Worm (Caenorhabditis elegans) whole organism, early embryonic: Measurements from ENCODE around the gene C47A10.16.

Experiments
- B0310.2 ChIP-seq: sonication (generic microtip); optimal IDR thresholded peaks from 2 replicates; lab custom pipeline; 2016; ENCODE audit warnings: mild to moderate bottlenecking, missing genetic modification characterization, missing compliant biosample characterization
- F13C5.2 ChIP-seq: sonication (generic microtip); optimal IDR thresholded peaks from 2 replicates; lab custom pipeline; 2017; ENCODE audit warnings: mild to moderate bottlenecking, missing genetic modification characterization, inconsistent platforms, missing compliant biosample characterization
- aly-1 ChIP-seq: sonication (generic microtip); optimal IDR thresholded peaks from 2 replicates; lab custom pipeline; 2016; ENCODE audit warnings: missing genetic modification characterization, missing compliant biosample characterization
- ama-1 ChIP-seq: fragments of 150-350 bp; optimal IDR thresholded peaks from 2 replicates; lab custom pipeline; 2014
- ceh-13 ChIP-seq: fragments of 200-800 bp; sonication (Bioruptor generic); optimal IDR thresholded peaks from 2 replicates; lab custom pipeline; 2018; ENCODE audit warnings: mild to moderate bottlenecking, missing genetic modification characterization, missing compliant biosample characterization
- ceh-36 ChIP-seq: sonication (generic microtip); optimal IDR thresholded peaks from 2 replicates; lab custom pipeline; 2016; ENCODE audit warnings: missing genetic modification characterization, inconsistent platforms, missing compliant biosample characterization
- ets-7 ChIP-seq: sonication (generic microtip); optimal IDR thresholded peaks from 2 replicates; lab custom pipeline; 2016; ENCODE audit warnings: missing genotype, missing genetic modification characterization, missing compliant biosample characterization
- flt-1 ChIP-seq: fragments of 200-800 bp; sonication (Bioruptor generic); IDR thresholded peaks from 2 replicates; pipeline ENCODE4 v1.3.6; 2022; ENCODE audit warnings: missing genetic modification characterization, missing compliant biosample characterization
- hmbx-1 ChIP-seq: sonication (generic microtip); optimal IDR thresholded peaks from 2 replicates; lab custom pipeline; 2016; ENCODE audit warnings: mild to moderate bottlenecking, missing genetic modification characterization, missing compliant biosample characterization
- hmg-4 ChIP-seq: fragments of 200-800 bp; sonication (Bioruptor generic); optimal IDR thresholded peaks from 2 replicates; lab custom pipeline; 2018; ENCODE audit warnings: mild to moderate bottlenecking, missing genetic modification characterization, missing compliant biosample characterization
- hnd-1 ChIP-seq: sonication (generic microtip); optimal IDR thresholded peaks from 2 replicates; lab custom pipeline; 2016; ENCODE audit warnings: missing genetic modification characterization, missing compliant biosample characterization
- pes-1 ChIP-seq: fragments of 200-800 bp; sonication (Bioruptor generic); IDR thresholded peaks from 2 replicates; pipeline ENCODE4 v1.3.6; 2022; ENCODE audit warnings: missing genetic modification reagents, missing genetic modification characterization, missing compliant biosample characterization
- scrt-1 ChIP-seq: fragments of 200-800 bp; sonication (Bioruptor generic); IDR thresholded peaks from 2 replicates; pipeline ENCODE4 v1.3.6; 2022; ENCODE audit warnings: missing genetic modification characterization, missing compliant biosample characterization
- sea-1 ChIP-seq: fragments of 200-800 bp; sonication (Bioruptor generic); conservative IDR thresholded peaks from 2 replicates; pipeline ENCODE4 v1.3.6; 2022; ENCODE audit warnings: missing genetic modification characterization, missing compliant biosample characterization
- tbx-11 ChIP-seq: fragments of 200-800 bp; sonication (Bioruptor generic); IDR thresholded peaks from 2 replicates; pipeline ENCODE4 v1.3.6; 2022; ENCODE audit warnings: missing genetic modification characterization, missing compliant biosample characterization
- tbx-37 ChIP-seq: fragments of 200-800 bp; sonication (Bioruptor generic); conservative IDR thresholded peaks from 2 replicates; pipeline ENCODE4 v1.3.6; 2022; ENCODE audit warnings: missing genetic modification reagents, missing genetic modification characterization, missing compliant biosample characterization
- tra-4 ChIP-seq: sonication (generic microtip); optimal IDR thresholded peaks from 2 replicates; lab custom pipeline; 2017; ENCODE audit warnings: missing genetic modification characterization, missing compliant biosample characterization

Gene C47A10.16

ce11 chrV:17765077-17765476 is at the start of gene C47A10.16, which contains the start of gene srh-283:
C47A10.16 (minus strand) TSS chrV:17765177.
srh-283 (plus strand) TSS chrV:17765348.
- TF ChIP-seq hnd-1 (tag; lab: Kevin White, UChicago) (no peak), flt-1 (GFP tag; lab: Robert Waterston, UW) (no peak), ceh-13 (no peak), hmg-4 (GFP tag; lab: Kevin White, UChicago) (no peak), tbx-11 (no peak), ets-7 (tag; lab: Kevin White, UChicago) (no peak), sea-1 (no peak), ama-1 (lab: Kevin White, UChicago) (no peak), hmbx-1 (tag; lab: Kevin White, UChicago) (no peak), tra-4 (tag; lab: Kevin White, UChicago) (no peak), ceh-36 (tag; lab: Kevin White, UChicago) (no peak), scrt-1 (GFP tag; lab: Robert Waterston, UW) (no peak), aly-1 (tag; lab: Kevin White, UChicago) (no peak), pes-1 (GFP tag; lab: Robert Waterston, UW) (no peak), F13C5.2 (tag; lab: Kevin White, UChicago) (no peak)

DNA sequence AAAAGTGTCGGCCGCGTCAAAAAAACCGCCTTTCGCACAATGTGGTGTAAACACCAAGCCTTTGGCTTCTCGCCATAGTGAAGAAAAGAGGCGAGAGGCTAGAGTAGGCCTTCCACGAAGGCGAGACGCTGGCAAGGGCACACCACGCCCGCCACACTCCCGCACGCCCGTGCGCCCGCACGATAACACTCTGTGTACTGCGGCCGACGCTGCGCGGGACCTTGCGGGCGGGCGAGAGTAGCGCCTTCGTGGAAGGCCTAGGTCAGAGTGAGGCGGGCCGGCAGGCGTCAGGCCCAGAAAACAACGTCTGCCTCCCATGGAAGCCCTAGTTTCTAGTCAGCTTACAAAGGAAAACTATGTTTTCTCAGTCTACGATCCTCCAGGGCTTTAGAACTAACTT is 47.1 kb upstream of the C47A10.16 start:
- TF ChIP-seq aly-1 (tag; lab: Kevin White, UChicago) (peak; percentile 31), hnd-1 (tag; lab: Kevin White, UChicago) (no peak)

DNA sequence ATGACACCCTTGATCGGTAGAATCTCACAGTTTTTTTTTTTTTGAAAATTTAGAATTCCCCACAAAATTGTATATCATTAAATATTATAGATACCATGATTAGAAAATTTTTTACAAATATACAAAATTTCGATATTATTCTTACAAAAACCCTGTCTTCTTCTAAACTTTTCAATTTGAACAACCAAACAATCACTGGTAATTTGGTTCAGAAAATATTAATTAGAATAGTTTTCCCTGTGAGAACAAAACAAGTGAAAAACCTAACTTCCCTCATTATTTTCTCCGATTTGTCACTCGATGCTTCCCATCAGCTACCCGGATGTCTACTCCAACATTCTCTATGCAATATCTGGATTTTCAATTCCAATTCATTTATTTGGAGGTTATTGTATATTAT is 45.1 kb upstream of the C47A10.16 start, which contains the start of gene srh-296:
Gene srh-296, plus strand, starts transcription at position 301 of the 400 bp plus-strand sequence.
- TF ChIP-seq flt-1 (GFP tag; lab: Robert Waterston, UW), result no peak
- no peak for TF ChIP-seq F13C5.2 (tag; lab: Kevin White, UChicago)
- TF ChIP-seq sea-1, result no peak
- TF ChIP-seq hmg-4 (GFP tag; lab: Kevin White, UChicago), result no peak
- no peak for TF ChIP-seq ets-7 (tag; lab: Kevin White, UChicago)
- TF ChIP-seq pes-1 (GFP tag; lab: Robert Waterston, UW), result no peak
- no peak for TF ChIP-seq aly-1 (tag; lab: Kevin White, UChicago)
- no peak for TF ChIP-seq tbx-11
- no peak for TF ChIP-seq tbx-37 (GFP tag; lab: Robert Waterston, UW)
- no peak for TF ChIP-seq hmbx-1 (tag; lab: Kevin White, UChicago)
- no peak for TF ChIP-seq B0310.2 (tag; lab: Kevin White, UChicago)
- no peak for TF ChIP-seq ceh-36 (tag; lab: Kevin White, UChicago)
- no peak for TF ChIP-seq tra-4 (tag; lab: Kevin White, UChicago)
- TF ChIP-seq ceh-13, result no peak
- no peak for TF ChIP-seq ama-1 (lab: Kevin White, UChicago)
- TF ChIP-seq scrt-1 (GFP tag; lab: Robert Waterston, UW), result no peak

ce11 chrV:17805323-17805722 is 40.3 kb upstream of the C47A10.16 start, which contains the start of gene srh-291:
srh-291 (plus strand) TSS chrV:17805623.
- TF ChIP-seq B0310.2 (tag; lab: Kevin White, UChicago) (no peak), aly-1 (tag; lab: Kevin White, UChicago) (no peak), hnd-1 (tag; lab: Kevin White, UChicago) (no peak), flt-1 (GFP tag; lab: Robert Waterston, UW) (no peak)

DNA sequence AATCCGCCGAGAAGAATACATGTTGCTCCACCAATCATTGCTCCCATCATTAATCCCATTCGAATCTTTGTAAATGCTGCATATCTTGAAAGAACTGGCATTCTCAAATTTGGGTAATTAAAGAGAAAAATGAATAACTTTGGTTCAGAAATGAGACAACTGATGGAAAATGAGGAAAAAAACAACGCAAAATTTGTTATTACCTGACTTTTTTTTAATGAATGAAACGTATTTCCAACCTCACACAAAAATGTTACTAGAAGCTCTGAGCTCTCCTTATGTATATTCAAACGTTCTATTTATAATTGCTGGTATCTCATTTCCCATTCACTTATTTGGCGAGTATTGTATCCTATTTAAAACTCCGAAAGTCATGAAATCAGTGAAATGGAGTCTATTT is 37.5 kb upstream of the C47A10.16 start, which contains the start of the genes Y94A7B.11 and srh-292:
Gene Y94A7B.11, minus strand, starts transcription at position 101 of the 400 bp plus-strand sequence.
Gene srh-292, plus strand, starts transcription at position 251 of the 400 bp plus-strand sequence.
- TF ChIP-seq ceh-36 (tag; lab: Kevin White, UChicago) (no peak), aly-1 (tag; lab: Kevin White, UChicago) (no peak), ama-1 (lab: Kevin White, UChicago) (no peak), tbx-37 (GFP tag; lab: Robert Waterston, UW) (no peak), tbx-11 (no peak), tra-4 (tag; lab: Kevin White, UChicago) (no peak), hmbx-1 (tag; lab: Kevin White, UChicago) (no peak), sea-1 (no peak), hnd-1 (tag; lab: Kevin White, UChicago) (no peak), flt-1 (GFP tag; lab: Robert Waterston, UW) (no peak), scrt-1 (GFP tag; lab: Robert Waterston, UW) (no peak), ceh-13 (no peak), F13C5.2 (tag; lab: Kevin White, UChicago) (no peak)

ce11 chrV:17800538-17800937 is 35.6 kb upstream of the C47A10.16 start, which contains the start of gene srh-287:
srh-287 (plus strand) TSS chrV:17800838.
- TF ChIP-seq hmg-4 (GFP tag; lab: Kevin White, UChicago), result no peak
- no peak for TF ChIP-seq ets-7 (tag; lab: Kevin White, UChicago)
- TF ChIP-seq flt-1 (GFP tag; lab: Robert Waterston, UW), result no peak
- TF ChIP-seq ama-1 (lab: Kevin White, UChicago), result no peak
- no peak for TF ChIP-seq F13C5.2 (tag; lab: Kevin White, UChicago)
- TF ChIP-seq ceh-13, result no peak
- no peak for TF ChIP-seq sea-1
- TF ChIP-seq scrt-1 (GFP tag; lab: Robert Waterston, UW), result no peak
- TF ChIP-seq hnd-1 (tag; lab: Kevin White, UChicago), result no peak
- TF ChIP-seq hmbx-1 (tag; lab: Kevin White, UChicago), result no peak
- no peak for TF ChIP-seq tbx-37 (GFP tag; lab: Robert Waterston, UW)
- TF ChIP-seq aly-1 (tag; lab: Kevin White, UChicago), result no peak
- no peak for TF ChIP-seq ceh-36 (tag; lab: Kevin White, UChicago)
- TF ChIP-seq pes-1 (GFP tag; lab: Robert Waterston, UW), result no peak
- TF ChIP-seq B0310.2 (tag; lab: Kevin White, UChicago), result no peak
- TF ChIP-seq tra-4 (tag; lab: Kevin White, UChicago), result no peak
- no peak for TF ChIP-seq tbx-11

DNA sequence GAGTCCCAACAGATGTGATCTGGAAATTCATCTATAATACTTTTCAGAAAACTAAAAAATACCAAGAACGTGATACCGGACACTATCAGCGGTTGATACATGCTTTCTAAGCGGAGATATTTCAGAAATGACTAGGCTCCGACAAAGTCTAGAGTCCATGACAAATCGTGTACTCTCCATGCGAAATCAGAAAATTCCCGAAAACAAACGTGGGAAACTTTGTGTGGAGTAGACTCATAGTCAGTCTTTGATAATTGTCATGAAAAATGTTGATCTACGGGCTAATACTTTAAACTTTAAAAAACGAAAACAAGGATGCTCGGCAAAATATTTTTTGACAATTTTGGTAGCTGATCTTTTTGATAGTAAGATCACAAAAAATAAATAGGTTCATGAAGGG is 33.8 kb upstream of the C47A10.16 start, which contains the start of gene srx-18:
Gene srx-18, minus strand, starts transcription at position 101 of the 400 bp plus-strand sequence.
- TF ChIP-seq ama-1 (lab: Kevin White, UChicago) (no peak), ceh-13 (no peak), flt-1 (GFP tag; lab: Robert Waterston, UW) (no peak), B0310.2 (tag; lab: Kevin White, UChicago) (no peak), hmg-4 (GFP tag; lab: Kevin White, UChicago) (no peak), ceh-36 (tag; lab: Kevin White, UChicago) (no peak), tbx-37 (GFP tag; lab: Robert Waterston, UW) (no peak), ets-7 (tag; lab: Kevin White, UChicago) (no peak), sea-1 (no peak), scrt-1 (GFP tag; lab: Robert Waterston, UW) (no peak)
